1 fruit fly cellular context compared by ENCODE assay signal in genomic region chrX:13450754-13451153, dm6.
TF ChIP-seq lines count a peak whose summit lies in the region.

No protein-coding gene starts in this region.

TF ChIP-seq in whole organism, embryonic, 481 proteins besides CTCF, POLR2A, EP300 and RAD21 (continued from another document):
- no peak for TF ChIP-seq Aef1 (GFP tag; IDR thresholded peaks at IDR 0.05; lab: Robert Waterston, UW)
- peak; percentile 60 for TF ChIP-seq gem (tag; optimal IDR thresholded peaks at IDR 0.05; lab: Kevin White, UChicago)
- no peak for TF ChIP-seq abd-A (tag; optimal IDR thresholded peaks at IDR 0.05; lab: Kevin White, UChicago)
- TF ChIP-seq D (optimal IDR thresholded peaks at IDR 0.05; lab: Kevin White, UChicago) = no peak
- peak; percentile 27 for TF ChIP-seq D (GFP tag; optimal IDR thresholded peaks at IDR 0.05; lab: Kevin White, UChicago)
- TF ChIP-seq emc (GFP tag; optimal IDR thresholded peaks at IDR 0.05; lab: Kevin White, UChicago) = no peak
- no peak for TF ChIP-seq CG2199 (GFP tag; IDR thresholded peaks at IDR 0.05; lab: Robert Waterston, UW)
- TF ChIP-seq zfh1 (GFP tag; IDR thresholded peaks at IDR 0.05; lab: Robert Waterston, UW) = no peak
- peak; percentile 42 for TF ChIP-seq Sox100B (GFP tag; optimal IDR thresholded peaks at IDR 0.05; lab: Kevin White, UChicago)
- TF ChIP-seq unc-4 (GFP tag; IDR thresholded peaks at IDR 0.05; lab: Robert Waterston, UW; ENCODE audit: partially characterized antibody) = no peak
- TF ChIP-seq CG14014 (GFP tag; IDR thresholded peaks at IDR 0.05; lab: Robert Waterston, UW) = no peak
- peak; percentile 29 for TF ChIP-seq Ssrp (tag; optimal IDR thresholded peaks at IDR 0.05; lab: Kevin White, UChicago)
- TF ChIP-seq CG10979 (tag; optimal IDR thresholded peaks at IDR 0.05; lab: Kevin White, UChicago) = no peak
- peak; percentile 51 for TF ChIP-seq CoRest (tag; optimal IDR thresholded peaks at IDR 0.05; lab: Kevin White, UChicago)
- TF ChIP-seq CG18619 (GFP tag; optimal IDR thresholded peaks at IDR 0.05; lab: Kevin White, UChicago) = peak; percentile 7
- no peak for TF ChIP-seq Pdp1 (GFP tag; optimal IDR thresholded peaks at IDR 0.05; lab: Kevin White, UChicago)
- TF ChIP-seq ems (GFP tag; optimal IDR thresholded peaks at IDR 0.05; lab: Kevin White, UChicago) = no peak
- no peak for TF ChIP-seq CG4707 (GFP tag; optimal IDR thresholded peaks at IDR 0.05; lab: Kevin White, UChicago)
- TF ChIP-seq sens-2 (GFP tag; IDR thresholded peaks at IDR 0.05; lab: Robert Waterston, UW) = no peak
- no peak for TF ChIP-seq CG6683 (GFP tag; optimal IDR thresholded peaks at IDR 0.05; lab: Kevin White, UChicago)
- TF ChIP-seq CG2712 (tag; optimal IDR thresholded peaks at IDR 0.05; lab: Kevin White, UChicago) = peak; percentile 40
- TF ChIP-seq sim (GFP tag; IDR thresholded peaks at IDR 0.05; lab: Robert Waterston, UW) = no peak
- TF ChIP-seq CG18476 (GFP tag; optimal IDR thresholded peaks at IDR 0.05; lab: Kevin White, UChicago) = no peak
- no peak for TF ChIP-seq E2f2 (GFP tag; IDR thresholded peaks at IDR 0.05; lab: Robert Waterston, UW)
- TF ChIP-seq cwo (GFP tag; optimal IDR thresholded peaks at IDR 0.05; lab: Kevin White, UChicago) = peak; percentile 18
- TF ChIP-seq Fer3 (tag; optimal IDR thresholded peaks at IDR 0.05; lab: Kevin White, UChicago) = no peak
- TF ChIP-seq sens (GFP tag; lab: Kevin White, UChicago) = peak; percentile 59
- no peak for TF ChIP-seq CG3281 (GFP tag; optimal IDR thresholded peaks at IDR 0.05; lab: Kevin White, UChicago)
- no peak for TF ChIP-seq zf30C (GFP tag; optimal IDR thresholded peaks at IDR 0.05; lab: Kevin White, UChicago)
- TF ChIP-seq phol (tag; optimal IDR thresholded peaks at IDR 0.05; lab: Kevin White, UChicago) = peak; percentile 44
- TF ChIP-seq Hr51 (GFP tag; optimal IDR thresholded peaks at IDR 0.05; lab: Kevin White, UChicago) = peak in 1 of 2 experiments; percentile 34
- TF ChIP-seq Meics (GFP tag; optimal IDR thresholded peaks at IDR 0.05; lab: Kevin White, UChicago) = peak; percentile 28
- TF ChIP-seq GATAe (GFP tag; conservative IDR thresholded peaks at IDR 0.05; lab: Robert Waterston, UW) = no peak
- TF ChIP-seq CG7987 (GFP tag; optimal IDR thresholded peaks at IDR 0.05; lab: Kevin White, UChicago) = no peak
- no peak for TF ChIP-seq CG30020 (tag; optimal IDR thresholded peaks at IDR 0.05; lab: Kevin White, UChicago)
- TF ChIP-seq CG9437 (GFP tag; optimal IDR thresholded peaks at IDR 0.05; lab: Kevin White, UChicago) = peak; percentile 39
- TF ChIP-seq Oli (tag; optimal IDR thresholded peaks at IDR 0.05; lab: Kevin White, UChicago) = peak; percentile 48
- TF ChIP-seq B-H1 (GFP tag; IDR thresholded peaks at IDR 0.05; lab: Robert Waterston, UW) = no peak
- no peak for TF ChIP-seq CG1529 (GFP tag; optimal IDR thresholded peaks at IDR 0.05; lab: Kevin White, UChicago)
- TF ChIP-seq tgo (GFP tag; IDR thresholded peaks at IDR 0.05; lab: Robert Waterston, UW) = 0 out of 3 replicates have a peak, but pooled peaks have one; percentile 17
- TF ChIP-seq CG8924 (tag; optimal IDR thresholded peaks at IDR 0.05; lab: Kevin White, UChicago) = peak; percentile 14
- TF ChIP-seq CG1647 (GFP tag; optimal IDR thresholded peaks at IDR 0.05; lab: Kevin White, UChicago) = no peak
- TF ChIP-seq CG10543 (GFP tag; optimal IDR thresholded peaks at IDR 0.05; lab: Kevin White, UChicago) = no peak
- TF ChIP-seq CG12104 (GFP tag; optimal IDR thresholded peaks at IDR 0.05; lab: Kevin White, UChicago) = no peak
- TF ChIP-seq lmd (GFP tag; IDR thresholded peaks at IDR 0.05; lab: Robert Waterston, UW) = 0 out of 2 replicates have a peak, but pooled peaks have one; percentile 26
- TF ChIP-seq row (GFP tag; IDR thresholded peaks at IDR 0.05; lab: Robert Waterston, UW) = 0 out of 3 replicates have a peak, but pooled peaks have one; percentile 30
- TF ChIP-seq D19B (GFP tag; optimal IDR thresholded peaks at IDR 0.05; lab: Kevin White, UChicago) = peak; percentile 27
- no peak for TF ChIP-seq lilli (GFP tag; optimal IDR thresholded peaks at IDR 0.05; lab: Kevin White, UChicago)
- TF ChIP-seq CG17361 (GFP tag; IDR thresholded peaks at IDR 0.05; lab: Robert Waterston, UW) = peak; percentile 56; the same call in 1 of the 3 replicates
- TF ChIP-seq so (GFP tag; IDR thresholded peaks at IDR 0.05; lab: Robert Waterston, UW) = no peak; the same call in 2 of the 3 replicates
- no peak for TF ChIP-seq tio (GFP tag; optimal IDR thresholded peaks at IDR 0.05; lab: Kevin White, UChicago)
- TF ChIP-seq CG9817 (tag; optimal IDR thresholded peaks at IDR 0.05; lab: Kevin White, UChicago) = no peak
- no peak for TF ChIP-seq CG31388 (GFP tag; optimal IDR thresholded peaks at IDR 0.05; lab: Kevin White, UChicago)
- TF ChIP-seq CG6689 (GFP tag; IDR thresholded peaks at IDR 0.05; lab: Robert Waterston, UW) = peak; percentile 27; the same call in 1 of the 2 replicates
- TF ChIP-seq CG31441 (GFP tag; IDR thresholded peaks at IDR 0.05; lab: Robert Waterston, UW) = peak; percentile 28; the same call in 1 of the 2 replicates
- TF ChIP-seq gsb (GFP tag; IDR thresholded peaks at IDR 0.05; lab: Robert Waterston, UW) = no peak
- no peak for TF ChIP-seq Max (GFP tag; optimal IDR thresholded peaks at IDR 0.05; lab: Kevin White, UChicago)
- TF ChIP-seq ci (GFP tag; IDR thresholded peaks at IDR 0.05; lab: Robert Waterston, UW) = no peak
- 0 out of 3 replicates have a peak, but pooled peaks have one; percentile 28 for TF ChIP-seq CG34422 (GFP tag; IDR thresholded peaks at IDR 0.05; lab: Robert Waterston, UW)
- no peak for TF ChIP-seq Hmr (GFP tag; optimal IDR thresholded peaks at IDR 0.05; lab: Kevin White, UChicago)
- TF ChIP-seq tll (GFP tag; optimal IDR thresholded peaks at IDR 0.05; lab: Kevin White, UChicago) = no peak
- no peak for TF ChIP-seq Trl (optimal IDR thresholded peaks at IDR 0.05; lab: Kevin White, UChicago)
- TF ChIP-seq Trl (GFP tag; optimal IDR thresholded peaks at IDR 0.05; lab: Kevin White, UChicago) = no peak
- 0 out of 2 replicates have a peak, but pooled peaks have one; percentile 17 for TF ChIP-seq esg (GFP tag; conservative IDR thresholded peaks at IDR 0.05; lab: Robert Waterston, UW)
- TF ChIP-seq CG6254 (GFP tag; optimal IDR thresholded peaks at IDR 0.05; lab: Kevin White, UChicago) = no peak
- TF ChIP-seq CG18262 (tag; optimal IDR thresholded peaks at IDR 0.05; lab: Kevin White, UChicago) = peak; percentile 59
- TF ChIP-seq slp2 (GFP tag; optimal IDR thresholded peaks at IDR 0.05; lab: Kevin White, UChicago) = no peak
- 0 out of 2 replicates have a peak, but pooled peaks have one; percentile 21 for TF ChIP-seq Xrp1 (GFP tag; IDR thresholded peaks at IDR 0.05; lab: Robert Waterston, UW)
- TF ChIP-seq fd96Cb (tag; optimal IDR thresholded peaks at IDR 0.05; lab: Kevin White, UChicago) = peak; percentile 7
- no peak for TF ChIP-seq gfzf (GFP tag; optimal IDR thresholded peaks at IDR 0.05; lab: Kevin White, UChicago)
- no peak for TF ChIP-seq chn (GFP tag; optimal IDR thresholded peaks at IDR 0.05; lab: Kevin White, UChicago)
- no peak for TF ChIP-seq HLH3B (GFP tag; IDR thresholded peaks at IDR 0.05; lab: Robert Waterston, UW)
- no peak for TF ChIP-seq CG6654 (GFP tag; optimal IDR thresholded peaks at IDR 0.05; lab: Kevin White, UChicago)
- no peak for TF ChIP-seq CG17359 (tag; optimal IDR thresholded peaks at IDR 0.05; lab: Kevin White, UChicago)
- no peak for TF ChIP-seq zen2 (GFP tag; IDR thresholded peaks at IDR 0.05; lab: Robert Waterston, UW; ENCODE audit: partially characterized antibody)
- TF ChIP-seq bbx (GFP tag; IDR thresholded peaks at IDR 0.05; lab: Robert Waterston, UW; ENCODE audit: partially characterized antibody) = no peak
- TF ChIP-seq al (GFP tag; IDR thresholded peaks at IDR 0.05; lab: Robert Waterston, UW) = no peak
- no peak for TF ChIP-seq gt (GFP tag; IDR thresholded peaks at IDR 0.05; lab: Robert Waterston, UW)
- TF ChIP-seq Side (GFP tag; optimal IDR thresholded peaks at IDR 0.05; lab: Kevin White, UChicago) = no peak
- TF ChIP-seq grau (tag; optimal IDR thresholded peaks at IDR 0.05; lab: Kevin White, UChicago) = peak; percentile 35
- no peak for TF ChIP-seq zfh2 (GFP tag; optimal IDR thresholded peaks at IDR 0.05; lab: Kevin White, UChicago)
- TF ChIP-seq CG15601 (tag; optimal IDR thresholded peaks at IDR 0.05; lab: Kevin White, UChicago) = no peak
- no peak for TF ChIP-seq CG6272 (GFP tag; IDR thresholded peaks at IDR 0.05; lab: Robert Waterston, UW)
- TF ChIP-seq nmo (GFP tag; optimal IDR thresholded peaks at IDR 0.05; lab: Kevin White, UChicago) = peak; percentile 59
- TF ChIP-seq Abd-B (GFP tag; optimal IDR thresholded peaks at IDR 0.05; lab: Kevin White, UChicago) = peak; percentile 1
- no peak for TF ChIP-seq CG15479 (GFP tag; optimal IDR thresholded peaks at IDR 0.05; lab: Kevin White, UChicago)
- TF ChIP-seq fru (optimal IDR thresholded peaks at IDR 0.05; lab: Kevin White, UChicago) = no peak
- no peak for TF ChIP-seq CG32532 (GFP tag; IDR thresholded peaks at IDR 0.05; lab: Robert Waterston, UW)
- TF ChIP-seq CG11504 (tag; optimal IDR thresholded peaks at IDR 0.05; lab: Kevin White, UChicago) = peak; percentile 49
TF ChIP-seq in whole organism, embryonic: peak in this region for 38.
